Worm (Caenorhabditis elegans) whole organism, L1 larva: ENCODE results near the gene clec-2.

Experiments
- C04F5.9 ChIP-seq: sonication (generic microtip); optimal IDR thresholded peaks from 2 replicates; lab custom pipeline; 2016; ENCODE audit warnings: missing genetic modification characterization, missing compliant biosample characterization
- C16A3.4 ChIP-seq: fragments of 150-350 bp; optimal IDR thresholded peaks from 2 replicates; lab custom pipeline; 2014; ENCODE audit warnings: missing biosample characterization, missing genetic modification characterization
- C34B4.2 ChIP-seq: sonication (generic microtip); optimal IDR thresholded peaks from 2 replicates; lab custom pipeline; 2017; ENCODE audit warnings: mild to moderate bottlenecking, missing genetic modification characterization, missing compliant biosample characterization
- alr-1 ChIP-seq: fragments of 200-800 bp; sonication (Bioruptor generic); optimal IDR thresholded peaks from 2 replicates; lab custom pipeline; 2018; ENCODE audit warnings: borderline replicate concordance, mild to moderate bottlenecking, missing genetic modification characterization, missing compliant biosample characterization
- ama-1 ChIP-seq: fragments of 150-350 bp; optimal IDR thresholded peaks from 2 replicates; lab custom pipeline; 2014
- ceh-63 ChIP-seq: fragments of 200-800 bp; sonication (Bioruptor generic); optimal IDR thresholded peaks from 2 replicates; lab custom pipeline; 2018; ENCODE audit warnings: mild to moderate bottlenecking, missing genetic modification characterization, missing compliant biosample characterization
- ceh-82 ChIP-seq, 3 experiments: fragments of 150-350 bp in 1 of 3; sonication (generic microtip) in 2 of 3; optimal IDR thresholded peaks; 2 replicates each; lab custom pipeline; 2014 to 2017; ENCODE audit warnings: missing biosample characterization in 3 of 3, missing genetic modification characterization in 3 of 3
- ces-1 ChIP-seq: fragments of 150-350 bp; optimal IDR thresholded peaks from 2 replicates; lab custom pipeline; 2014; ENCODE audit warnings: missing biosample characterization, missing genetic modification reagents, missing genetic modification characterization
- dpl-1 ChIP-seq, 3 experiments: fragments of 150-350 bp in 2 of 3; sonication (generic microtip) in 1 of 3; optimal IDR thresholded peaks; 2 replicates each; lab custom pipeline; 2014 to 2017; ENCODE audit warnings: missing biosample characterization in 3 of 3, missing genetic modification characterization in 3 of 3, missing genetic modification reagents in 3 of 3
- efl-1 ChIP-seq, 4 experiments: fragments of 150-350 bp; optimal IDR thresholded peaks in 3 of 4; peaks in 1 of 4; 1 replicate in 1 of 4; 2 replicates in 3 of 4; lab custom pipeline; 2014; ENCODE audit warnings: missing biosample characterization in 2 of 4, missing genetic modification characterization in 2 of 4, missing genetic modification reagents in 2 of 4
- egl-13 ChIP-seq: sonication (generic microtip); optimal IDR thresholded peaks from 2 replicates; lab custom pipeline; 2016; ENCODE audit warnings: missing genotype, missing genetic modification reagents, missing genetic modification characterization, missing compliant biosample characterization
- elt-2 ChIP-seq: sonication (generic microtip); optimal IDR thresholded peaks from 2 replicates; lab custom pipeline; 2016; ENCODE audit warnings: missing genetic modification characterization, mild to moderate bottlenecking, inconsistent platforms, missing compliant biosample characterization, missing genetic modification reagents
- elt-3 ChIP-seq, 6 experiments: fragments of 150-350 bp in 1 of 6; sonication (generic microtip); optimal IDR thresholded peaks; 2 replicates each; lab custom pipeline; 2017 to 2018; ENCODE audit warnings: missing biosample characterization in 6 of 6, missing genetic modification characterization in 6 of 6, inconsistent platforms in 1 of 6
- fkh-10 ChIP-seq: sonication (generic microtip); optimal IDR thresholded peaks from 2 replicates; lab custom pipeline; 2017; ENCODE audit warnings: missing biosample characterization, missing genetic modification reagents, missing genetic modification characterization
- fkh-8 ChIP-seq: sonication (generic microtip); optimal IDR thresholded peaks from 2 replicates; lab custom pipeline; 2016; ENCODE audit warnings: mild to moderate bottlenecking, missing genetic modification characterization, missing compliant biosample characterization
- fos-1 ChIP-seq: fragments of 150-350 bp; optimal IDR thresholded peaks from 2 replicates; lab custom pipeline; 2014; ENCODE audit warnings: missing biosample characterization, missing genetic modification characterization
- isw-1 ChIP-seq: fragments of 200-800 bp; sonication (Bioruptor generic); IDR thresholded peaks from 2 replicates; pipeline ENCODE4 v1.3.6; 2022; ENCODE audit warnings: missing genetic modification characterization, missing compliant biosample characterization
- jun-1 ChIP-seq: fragments of 150-350 bp; optimal IDR thresholded peaks from 2 replicates; lab custom pipeline; 2014; ENCODE audit warnings: missing biosample characterization, missing genetic modification reagents, missing genetic modification characterization
- lin-13 ChIP-seq: fragments of 150-350 bp; optimal IDR thresholded peaks from 2 replicates; lab custom pipeline; 2014; ENCODE audit warnings: missing biosample characterization, missing genetic modification reagents, missing genetic modification characterization
- lin-14 ChIP-seq: fragments of 200-800 bp; sonication (Bioruptor generic); optimal IDR thresholded peaks from 2 replicates; lab custom pipeline; 2018; ENCODE audit warnings: mild to moderate bottlenecking, missing genetic modification characterization, moderate library complexity, missing compliant biosample characterization
- lin-35 ChIP-seq, 2 experiments: fragments of 150-350 bp; optimal IDR thresholded peaks; 2 replicates each; lab custom pipeline; 2014; ENCODE audit warnings: missing biosample characterization in 2 of 2, missing genetic modification characterization in 2 of 2, missing genetic modification reagents in 2 of 2
- lsy-2 ChIP-seq, 2 experiments: fragments of 150-350 bp; optimal IDR thresholded peaks; 2 replicates each; lab custom pipeline; 2014; ENCODE audit warnings: missing biosample characterization in 2 of 2, missing genetic modification characterization in 2 of 2
- mab-9 ChIP-seq: fragments of 200-800 bp; sonication (Bioruptor generic); IDR thresholded peaks from 2 replicates; pipeline ENCODE4 v1.3.6; 2022; ENCODE audit warnings: missing genetic modification reagents, missing genetic modification characterization, missing compliant biosample characterization
- mdl-1 ChIP-seq, 2 experiments: fragments of 150-350 bp; optimal IDR thresholded peaks; 2 replicates each; lab custom pipeline; 2014 to 2017; ENCODE audit warnings: missing biosample characterization in 2 of 2, missing genetic modification characterization in 2 of 2, inconsistent platforms in 1 of 2
- mep-1 ChIP-seq: fragments of 150-350 bp; optimal IDR thresholded peaks from 2 replicates; lab custom pipeline; 2014; ENCODE audit warnings: missing biosample characterization, missing genetic modification characterization
- nhr-11 ChIP-seq: fragments of 150-350 bp; optimal IDR thresholded peaks from 2 replicates; lab custom pipeline; 2014; ENCODE audit warnings: missing biosample characterization, missing genetic modification characterization
- nhr-20 ChIP-seq: sonication (generic microtip); optimal IDR thresholded peaks from 2 replicates; lab custom pipeline; 2016; ENCODE audit warnings: mild to moderate bottlenecking, missing genetic modification characterization, missing compliant biosample characterization
- nhr-237 ChIP-seq: fragments of 150-350 bp; optimal IDR thresholded peaks from 2 replicates; lab custom pipeline; 2014; ENCODE audit warnings: missing biosample characterization, missing genetic modification characterization
- nhr-28 ChIP-seq: fragments of 150-350 bp; optimal IDR thresholded peaks from 2 replicates; lab custom pipeline; 2014; ENCODE audit warnings: missing biosample characterization, missing genetic modification characterization
- nhr-47 ChIP-seq: sonication (generic microtip); optimal IDR thresholded peaks from 2 replicates; lab custom pipeline; 2016; ENCODE audit warnings: mild to moderate bottlenecking, missing genetic modification characterization, moderate library complexity, missing compliant biosample characterization
- nhr-71 ChIP-seq: sonication (generic microtip); optimal IDR thresholded peaks from 2 replicates; lab custom pipeline; 2016; ENCODE audit warnings: mild to moderate bottlenecking, missing genetic modification characterization, moderate library complexity, missing compliant biosample characterization
- nhr-76 ChIP-seq: sonication (generic microtip); optimal IDR thresholded peaks from 2 replicates; lab custom pipeline; 2017; ENCODE audit warnings: missing biosample characterization, missing genetic modification characterization
- nhr-77 ChIP-seq: fragments of 150-350 bp; optimal IDR thresholded peaks from 2 replicates; lab custom pipeline; 2014; ENCODE audit warnings: missing biosample characterization, missing genetic modification characterization
- nhr-84 ChIP-seq: sonication (generic microtip); optimal IDR thresholded peaks from 2 replicates; lab custom pipeline; 2017; ENCODE audit warnings: missing biosample characterization, missing genetic modification characterization
- nhr-85 ChIP-seq: sonication (generic microtip); peaks from one replicate; lab custom pipeline; 2016; ENCODE audit warnings: missing genetic modification characterization, inconsistent platforms, missing compliant biosample characterization
- nhr-90 ChIP-seq: sonication (generic microtip); optimal IDR thresholded peaks from 2 replicates; lab custom pipeline; 2016; ENCODE audit warnings: mild to moderate bottlenecking, missing genetic modification characterization, missing compliant biosample characterization; ENCODE audit not compliant: poor library complexity
- pqm-1 ChIP-seq: sonication (generic microtip); optimal IDR thresholded peaks from 3 replicates; lab custom pipeline; 2017; ENCODE audit warnings: missing biosample characterization, missing genetic modification characterization
- rnt-1 ChIP-seq: sonication (generic microtip); optimal IDR thresholded peaks from 2 replicates; lab custom pipeline; 2016; ENCODE audit warnings: mild to moderate bottlenecking, missing genetic modification characterization, moderate library complexity, missing compliant biosample characterization
- skn-1 ChIP-seq: fragments of 150-350 bp; optimal IDR thresholded peaks from 2 replicates; lab custom pipeline; 2014; ENCODE audit warnings: missing biosample characterization, missing genetic modification characterization
- snpc-4 ChIP-seq: fragments of 150-350 bp; optimal IDR thresholded peaks from 2 replicates; lab custom pipeline; 2014; ENCODE audit warnings: missing biosample characterization, missing genetic modification characterization
- snu-23 ChIP-seq: sonication (generic microtip); optimal IDR thresholded peaks from 2 replicates; lab custom pipeline; 2016; ENCODE audit warnings: missing genetic modification characterization, missing compliant biosample characterization
- swsn-7 ChIP-seq: sonication (generic microtip); optimal IDR thresholded peaks from 2 replicates; lab custom pipeline; 2016; ENCODE audit warnings: missing genetic modification characterization, missing compliant biosample characterization
- tbx-2 ChIP-seq: sonication (generic microtip); optimal IDR thresholded peaks from 2 replicates; lab custom pipeline; 2016; ENCODE audit warnings: missing genetic modification characterization, missing compliant biosample characterization
- tlp-1 ChIP-seq: fragments of 150-350 bp; optimal IDR thresholded peaks from 2 replicates; lab custom pipeline; 2014; ENCODE audit warnings: missing biosample characterization, missing genetic modification characterization
- unc-130 ChIP-seq: fragments of 150-350 bp; optimal IDR thresholded peaks from 2 replicates; lab custom pipeline; 2017; ENCODE audit warnings: missing biosample characterization, missing genetic modification characterization, inconsistent platforms
- unc-86 ChIP-seq: sonication (generic microtip); optimal IDR thresholded peaks from 2 replicates; lab custom pipeline; 2016; ENCODE audit warnings: missing genetic modification characterization, missing compliant biosample characterization
- unc-98 ChIP-seq: fragments of 200-800 bp; sonication (Bioruptor generic); IDR thresholded peaks from 2 replicates; pipeline ENCODE4 v1.3.6; 2022; ENCODE audit warnings: missing genetic modification characterization, missing compliant biosample characterization
- xbp-1 ChIP-seq: sonication (generic microtip); optimal IDR thresholded peaks from 2 replicates; lab custom pipeline; 2016; ENCODE audit warnings: missing genetic modification characterization, missing compliant biosample characterization
- zag-1 ChIP-seq: fragments of 150-350 bp; optimal IDR thresholded peaks from 2 replicates; lab custom pipeline; 2014; ENCODE audit warnings: missing biosample characterization, missing genetic modification characterization
- ztf-4 ChIP-seq: fragments of 150-350 bp; optimal IDR thresholded peaks from 2 replicates; lab custom pipeline; 2014; ENCODE audit warnings: missing biosample characterization, missing genetic modification characterization

The clec-2 gene

ce11 chrII:2976597-2976996 lies 46.6 kb downstream of the clec-2 start, which contains the start of gene nhr-88:
TSS of gene nhr-88 (plus strand) at chrII:2976639.
- peak; percentile 32 for TF ChIP-seq unc-86 (tag; lab: Kevin White, UChicago)
- TF ChIP-seq lin-14 (GFP tag; lab: Kevin White, UChicago), result peak; percentile 79
- no peak for TF ChIP-seq C04F5.9 (tag; lab: Kevin White, UChicago)
- peak in 1 of 2 experiments; percentile 10 for TF ChIP-seq efl-1 (optimal IDR thresholded peaks at IDR 0.05; lab: Kevin White, UChicago)
- peak in 1 of 2 experiments; percentile 54 for TF ChIP-seq efl-1 (GFP tag; optimal IDR thresholded peaks at IDR 0.05 in 1 of 2; lab: Kevin White, UChicago)
- peak; percentile 9 for TF ChIP-seq swsn-7
- TF ChIP-seq rnt-1 (tag; lab: Kevin White, UChicago), result no peak
- TF ChIP-seq isw-1 (GFP tag; lab: Robert Waterston, UW), result peak; percentile 23; the same call in 1 of the 2 replicates
- no peak for TF ChIP-seq elt-2
- TF ChIP-seq nhr-77 (tag; lab: Kevin White, UChicago), result no peak
- TF ChIP-seq nhr-84 (tag; lab: Kevin White, UChicago), result no peak
- peak; percentile 38 for TF ChIP-seq egl-13
- no peak for TF ChIP-seq nhr-85 (tag; lab: Kevin White, UChicago)
- peak; percentile 41 for TF ChIP-seq nhr-71
- no peak for TF ChIP-seq nhr-11
- no peak for TF ChIP-seq nhr-90 (tag; lab: Kevin White, UChicago)
- TF ChIP-seq ama-1 (lab: Kevin White, UChicago), result no peak
- TF ChIP-seq xbp-1 (tag; lab: Kevin White, UChicago), result peak; percentile 12
- TF ChIP-seq nhr-47 (tag; lab: Kevin White, UChicago), result peak; percentile 36
- TF ChIP-seq jun-1 (tag; lab: Kevin White, UChicago), result no peak
- no peak for TF ChIP-seq nhr-20 (tag; lab: Kevin White, UChicago)
- TF ChIP-seq snpc-4, result no peak
- no peak for TF ChIP-seq alr-1 (tag; lab: Kevin White, UChicago)
- no peak for TF ChIP-seq unc-98 (GFP tag; lab: Robert Waterston, UW)
- TF ChIP-seq fkh-8 (tag; lab: Kevin White, UChicago), result peak; percentile 60
- TF ChIP-seq nhr-76 (tag; lab: Kevin White, UChicago), result no peak
- TF ChIP-seq lsy-2 (tag; optimal IDR thresholded peaks at IDR 0.05; lab: Kevin White, UChicago), result peak in 1 of 2 experiments; percentile 42
- no peak for TF ChIP-seq tlp-1 (tag; lab: Kevin White, UChicago)
- TF ChIP-seq fkh-10 (GFP tag; lab: Kevin White, UChicago), result no peak
- TF ChIP-seq mdl-1 (tag; optimal IDR thresholded peaks at IDR 0.05; lab: Kevin White, UChicago), result no peak
- no peak for TF ChIP-seq C16A3.4 (tag; lab: Kevin White, UChicago)
- peak; percentile 20 for TF ChIP-seq tbx-2 (tag; lab: Kevin White, UChicago)
- TF ChIP-seq ceh-63 (GFP tag; lab: Kevin White, UChicago), result no peak
- TF ChIP-seq elt-3 (tag; optimal IDR thresholded peaks at IDR 0.05; lab: Kevin White, UChicago), result no peak
- no peak for TF ChIP-seq unc-130 (tag; lab: Kevin White, UChicago)
- peak; percentile 23 for TF ChIP-seq snu-23 (GFP tag; lab: Kevin White, UChicago)
- TF ChIP-seq mep-1 (tag; lab: Kevin White, UChicago), result no peak
- TF ChIP-seq C34B4.2 (tag; lab: Kevin White, UChicago), result no peak
- no peak for TF ChIP-seq zag-1
- no peak for TF ChIP-seq lin-35 (GFP tag; optimal IDR thresholded peaks at IDR 0.05; lab: Kevin White, UChicago)
- TF ChIP-seq ztf-4 (tag; lab: Kevin White, UChicago), result no peak
- peak in 1 of 3 experiments; percentile 48 for TF ChIP-seq ceh-82 (tag; optimal IDR thresholded peaks at IDR 0.05; lab: Kevin White, UChicago)
- TF ChIP-seq, all 84 proteins: peak for 14

- TF ChIP-seq nhr-237 (tag; lab: Kevin White, UChicago), result no peak
- no peak for TF ChIP-seq isw-1 (GFP tag; lab: Robert Waterston, UW)
- TF ChIP-seq dpl-1 (GFP tag; optimal IDR thresholded peaks at IDR 0.05; lab: Kevin White, UChicago), result no peak
- TF ChIP-seq nhr-47 (tag; lab: Kevin White, UChicago), result no peak
- TF ChIP-seq ztf-4 (tag; lab: Kevin White, UChicago), result no peak
- peak in 2 of 6 experiments; percentile 25 to 42 for TF ChIP-seq elt-3 (tag; optimal IDR thresholded peaks at IDR 0.05; lab: Kevin White, UChicago)
- no peak for TF ChIP-seq fos-1 (tag; lab: Kevin White, UChicago)
- no peak for TF ChIP-seq mab-9
- TF ChIP-seq zag-1, result no peak
- TF ChIP-seq pqm-1 (tag; lab: Kevin White, UChicago), result peak; percentile 14
- TF ChIP-seq swsn-7, result no peak
- no peak for TF ChIP-seq alr-1 (tag; lab: Kevin White, UChicago)
- no peak for TF ChIP-seq ama-1 (lab: Kevin White, UChicago)
- no peak for TF ChIP-seq ces-1 (GFP tag; lab: Kevin White, UChicago)
- no peak for TF ChIP-seq nhr-28 (tag; lab: Kevin White, UChicago)
- TF ChIP-seq tlp-1 (tag; lab: Kevin White, UChicago), result peak; percentile 51
- TF ChIP-seq ceh-82 (tag; optimal IDR thresholded peaks at IDR 0.05; lab: Kevin White, UChicago), result no peak
- no peak for TF ChIP-seq lin-13 (GFP tag; lab: Kevin White, UChicago)
- TF ChIP-seq fkh-10 (GFP tag; lab: Kevin White, UChicago), result no peak
- TF ChIP-seq skn-1 (tag; lab: Kevin White, UChicago), result peak; percentile 30
- no peak for TF ChIP-seq nhr-77 (tag; lab: Kevin White, UChicago)
- TF ChIP-seq nhr-11, result no peak
These were observed 47.5 kb downstream of the clec-2 start for ce11 chrII:2975561-2976230.
